Worm (Caenorhabditis elegans): Measurements from ENCODE around the gene F23A7.1.
"Not testable (repeated sequence)": the region's sequence is repeated elsewhere in the genome, so short reads cannot be mapped to it uniquely, and the experiment has no call there.

ce11 chrX:16212306-16212705 lies 4.9 kb upstream of the F23A7.1 start, which contains the start of gene F23A7.4:
- TF ChIP-seq ceh-30 (tag; optimal IDR thresholded peaks at IDR 0.05); fkh-10 (GFP tag; optimal IDR thresholded peaks at IDR 0.05); Y22D7AL.16 (tag; optimal IDR thresholded peaks at IDR 0.05); C38D4.7 (GFP tag; optimal IDR thresholded peaks at IDR 0.05): not testable (repeated sequence)

Data from whole organism, late embryonic.